Worm (Caenorhabditis elegans) whole organism, L4/young adult: Measurements from ENCODE around the gene syp-2.

Experiments
- W03F9.2 ChIP-seq: fragments of 150-350 bp; optimal IDR thresholded peaks from 2 replicates; lab custom pipeline; 2014; ENCODE audit warnings: missing biosample characterization, missing genetic modification characterization
- dao-5 ChIP-seq: sonication (generic microtip); optimal IDR thresholded peaks from 2 replicates; lab custom pipeline; 2016; ENCODE audit warnings: missing genotype, missing genetic modification characterization, moderate library complexity, missing compliant biosample characterization
- him-1 ChIP-seq: sonication (generic microtip); optimal IDR thresholded peaks from 2 replicates; lab custom pipeline; 2016; ENCODE audit warnings: missing genotype, missing genetic modification reagents, missing genetic modification characterization, missing compliant biosample characterization

- no peak for TF ChIP-seq him-1 (tag; lab: Kevin White, UChicago)
- no peak for TF ChIP-seq W03F9.2 (tag; lab: Kevin White, UChicago)
- TF ChIP-seq dao-5 (tag; lab: Kevin White, UChicago): no peak
Measured at ce11 chrV:5487180-5487579, 49.1 kb upstream of the syp-2 start.
